Worm (Caenorhabditis elegans) whole organism, dauer: ENCODE results near the gene str-18.

Experiments used
- unc-62 ChIP-seq: sonication (generic microtip); optimal IDR thresholded peaks from 2 replicates; lab custom pipeline; 2017; ENCODE audit warnings: missing biosample characterization, missing genetic modification reagents, missing genetic modification characterization

Gene str-18

DNA sequence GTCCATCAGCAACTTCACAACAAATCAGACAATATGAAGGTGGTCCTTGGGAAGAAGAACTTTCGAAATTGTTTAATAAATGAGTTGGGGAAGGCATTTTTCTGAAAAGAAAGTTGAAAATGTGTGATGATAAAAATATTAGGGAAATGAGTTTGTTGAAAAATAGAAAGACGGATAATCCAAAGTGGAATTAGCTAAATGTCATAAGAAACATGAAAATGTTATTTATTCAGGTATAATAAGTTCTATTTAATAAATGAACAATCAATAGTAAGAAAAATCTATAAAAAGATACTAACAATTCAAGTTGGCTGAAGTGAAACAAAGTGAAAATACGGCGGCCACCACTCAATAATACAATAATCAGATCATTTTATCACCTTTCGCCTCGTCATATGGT, 39.5 kb downstream of the str-18 start, which contains the start of gene nhr-53:
Gene nhr-53 (minus strand): TSS at position 101 of the 400 bp plus-strand sequence.
- no peak for TF ChIP-seq unc-62 (GFP tag; lab: Kevin White, UChicago)

DNA sequence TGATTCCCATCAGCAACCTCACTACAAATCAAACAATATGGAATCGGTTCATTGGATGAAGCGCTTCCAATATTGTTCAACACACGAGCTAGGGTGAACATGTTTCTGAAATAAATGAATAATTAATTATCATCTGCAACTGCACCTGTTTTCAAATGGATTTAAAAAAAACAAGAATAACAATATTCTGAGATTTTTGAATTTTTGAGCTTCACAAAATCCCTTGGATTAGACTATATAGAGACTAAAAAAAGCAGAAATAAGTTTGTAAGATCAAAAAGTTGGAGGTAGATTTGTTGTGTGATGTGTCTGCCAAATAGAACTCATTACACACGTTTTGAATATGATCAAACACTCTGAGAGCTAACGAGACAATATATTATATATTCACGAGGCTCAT, 42.0 kb downstream of the str-18 start, which contains the start of gene nhr-199:
Gene nhr-199 (minus strand): TSS at position 101 of the 400 bp plus-strand sequence.
- no peak for TF ChIP-seq unc-62 (GFP tag; lab: Kevin White, UChicago)

DNA sequence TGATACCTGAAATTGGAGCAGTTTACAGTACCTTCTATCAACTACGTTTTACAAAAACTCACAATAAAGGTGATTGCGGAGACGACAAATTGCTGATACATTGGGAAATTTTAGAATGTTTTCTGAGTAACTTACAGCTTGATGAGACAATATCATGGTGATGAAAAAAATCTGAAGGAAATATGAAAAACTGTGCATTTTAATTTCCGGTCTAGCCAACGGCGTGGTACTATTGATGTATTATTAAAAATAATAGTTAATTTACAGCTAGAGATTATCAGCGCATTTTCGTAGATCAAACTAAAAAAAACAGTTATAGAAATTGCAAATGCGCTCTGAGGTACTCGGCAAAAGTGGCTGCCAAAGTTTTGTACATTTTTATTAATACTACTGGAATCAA, 43.7 kb downstream of the str-18 start, which contains the start of gene srx-29:
Gene srx-29 (minus strand): TSS at position 101 of the 400 bp plus-strand sequence.
- TF ChIP-seq unc-62 (GFP tag; lab: Kevin White, UChicago), result no peak

DNA sequence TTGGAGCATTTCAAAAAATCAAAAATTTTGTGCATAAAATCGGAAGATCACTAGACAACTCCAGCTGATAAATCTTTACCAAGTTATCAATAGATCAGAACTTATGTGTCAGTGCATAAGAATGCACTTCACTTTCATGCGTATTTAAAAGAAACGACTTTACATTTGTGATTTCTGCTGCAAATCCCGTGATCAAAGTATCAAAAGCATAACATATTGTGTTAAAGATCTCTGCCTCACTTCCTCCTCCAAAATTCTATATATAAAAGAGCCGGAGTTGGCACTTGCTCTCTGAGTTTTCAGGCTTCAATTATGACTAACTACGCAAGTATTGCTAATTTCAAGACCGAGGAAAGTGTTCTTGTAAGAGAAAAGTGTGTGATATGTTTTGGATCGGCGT, 48.1 kb downstream of the str-18 start, which contains the start of gene nhr-198:
Gene nhr-198 (plus strand): TSS at position 313 of the 400 bp plus-strand sequence.
- TF ChIP-seq unc-62 (GFP tag; lab: Kevin White, UChicago), result no peak
